Fruit fly (Drosophila melanogaster) whole organism, embryonic: ENCODE measurements around the gene Vps39.

ENCODE experiments used
- CG11247 ChIP-seq: fragments of 200-800 bp; sonication (Bioruptor generic); IDR thresholded peaks from 2 replicates; pipeline ENCODE4 v1.3.6; 2022; ENCODE audit warnings: missing biosample characterization, missing genetic modification characterization
- CG12155 ChIP-seq: fragments of 200-800 bp; sonication (Bioruptor generic); optimal IDR thresholded peaks from 3 replicates; lab custom pipeline; 2016; ENCODE audit warnings: missing biosample characterization, missing genetic modification characterization
- CG14014 ChIP-seq: fragments of 200-800 bp; sonication (Bioruptor generic); IDR thresholded peaks from 2 replicates; pipeline ENCODE4 v1.3.6; 2022; ENCODE audit warnings: missing biosample characterization, missing genetic modification characterization
- CG18476 ChIP-seq: fragments of 200-800 bp; sonication (Bioruptor generic); optimal IDR thresholded peaks from 2 replicates; lab custom pipeline; 2016; ENCODE audit warnings: missing biosample characterization, mild to moderate bottlenecking, missing genetic modification characterization
- CG18599 ChIP-seq: fragments of 200-800 bp; sonication (Bioruptor generic); optimal IDR thresholded peaks from 3 replicates; lab custom pipeline; 2017; ENCODE audit warnings: missing biosample characterization, missing genetic modification characterization, mild to moderate bottlenecking, moderate library complexity, missing genetic modification reagents
- CG30020 ChIP-seq: fragments of 200-800 bp; optimal IDR thresholded peaks from 2 replicates; lab custom pipeline; 2019; ENCODE audit warnings: missing biosample characterization, mild to moderate bottlenecking, missing genetic modification characterization, moderate library complexity
- CG4328 ChIP-seq: fragments of 200-800 bp; sonication (Bioruptor generic); optimal IDR thresholded peaks from 3 replicates; lab custom pipeline; 2017; ENCODE audit warnings: missing biosample characterization, missing genetic modification reagents, missing genetic modification characterization
- CG4404 ChIP-seq: fragments of 200-800 bp; sonication (Bioruptor generic); IDR thresholded peaks from 2 replicates; pipeline ENCODE4 v1.3.6; 2022; ENCODE audit warnings: missing biosample characterization, missing genetic modification characterization
- CG7987 ChIP-seq: fragments of 200-800 bp; sonication (Bioruptor generic); optimal IDR thresholded peaks from 2 replicates; lab custom pipeline; 2018; ENCODE audit warnings: missing biosample characterization, mild to moderate bottlenecking, missing genetic modification characterization, moderate library complexity
- CG8924 ChIP-seq: fragments of 200-800 bp; optimal IDR thresholded peaks from 3 replicates; lab custom pipeline; 2019; ENCODE audit warnings: missing biosample characterization, mild to moderate bottlenecking, missing genetic modification characterization, moderate library complexity
- CG9609 ChIP-seq: fragments of 200-800 bp; sonication (Bioruptor generic); optimal IDR thresholded peaks from 3 replicates; lab custom pipeline; 2016; ENCODE audit warnings: missing biosample characterization, missing genetic modification characterization
- Camta ChIP-seq: fragments of 200-800 bp; sonication (Bioruptor generic); optimal IDR thresholded peaks from 2 replicates; lab custom pipeline; 2016; ENCODE audit warnings: missing biosample characterization, missing genetic modification characterization
- CoRest ChIP-seq: fragments of 200-800 bp; sonication (Bioruptor generic); optimal IDR thresholded peaks from 3 replicates; lab custom pipeline; 2018; ENCODE audit warnings: missing biosample characterization, mild to moderate bottlenecking, missing genetic modification characterization, moderate library complexity
- Dad ChIP-seq: fragments of 200-800 bp; sonication (Bioruptor generic); optimal IDR thresholded peaks from 3 replicates; lab custom pipeline; 2016; ENCODE audit warnings: missing biosample characterization, missing genetic modification characterization
- Ets65A ChIP-seq: fragments of 200-800 bp; sonication (Bioruptor generic); peaks from one replicate; lab custom pipeline; 2016; ENCODE audit warnings: missing biosample characterization, missing genetic modification characterization
- Kr ChIP-seq: fragments of 200-800 bp; sonication (Bioruptor generic); optimal IDR thresholded peaks from 2 replicates; lab custom pipeline; 2017; ENCODE audit warnings: missing biosample characterization, mild to moderate bottlenecking, missing genetic modification characterization
- MBD-R2 ChIP-seq: fragments of 200-800 bp; sonication (Bioruptor generic); IDR thresholded peaks from 2 replicates; pipeline ENCODE4 v1.3.6; 2022; ENCODE audit warnings: missing biosample characterization, missing genetic modification characterization
- Med ChIP-seq: fragments of 200-800 bp; sonication (Bioruptor generic); peaks from one replicate; lab custom pipeline; 2016; ENCODE audit warnings: missing biosample characterization, missing genetic modification characterization, mild to moderate bottlenecking, inconsistent platforms, moderate library complexity
- Meics ChIP-seq: fragments of 200-800 bp; sonication (Bioruptor generic); optimal IDR thresholded peaks from 2 replicates; lab custom pipeline; 2017; ENCODE audit warnings: missing biosample characterization, mild to moderate bottlenecking, missing genetic modification characterization
- NfI ChIP-seq: fragments of 200-800 bp; sonication (Bioruptor generic); optimal IDR thresholded peaks from 3 replicates; lab custom pipeline; 2018; ENCODE audit warnings: missing biosample characterization, mild to moderate bottlenecking, missing genetic modification characterization, moderate library complexity
- PHDP ChIP-seq: fragments of 200-800 bp; sonication (Bioruptor generic); optimal IDR thresholded peaks from 3 replicates; lab custom pipeline; 2018; ENCODE audit warnings: missing biosample characterization, mild to moderate bottlenecking, missing genetic modification characterization, moderate library complexity
- Rfx ChIP-seq: fragments of 200-800 bp; sonication (Bioruptor generic); IDR thresholded peaks from 2 replicates; pipeline ENCODE4 v1.3.6; 2022; ENCODE audit warnings: missing biosample characterization, missing genetic modification characterization
- Rx ChIP-seq: fragments of 200-800 bp; sonication (Bioruptor generic); IDR thresholded peaks from 2 replicates; pipeline ENCODE4 v1.3.6; 2022; ENCODE audit warnings: missing biosample characterization, missing genetic modification characterization
- ap ChIP-seq: fragments of 200-800 bp; sonication (Bioruptor generic); IDR thresholded peaks from 2 replicates; pipeline ENCODE4 v1.3.6; 2022; ENCODE audit warnings: missing biosample characterization, missing genetic modification characterization
- bab2 ChIP-seq: fragments of 200-800 bp; sonication (Bioruptor generic); optimal IDR thresholded peaks from 2 replicates; lab custom pipeline; 2016; ENCODE audit warnings: missing biosample characterization, missing genetic modification characterization
- bowl ChIP-seq: fragments of 200-800 bp; sonication (Bioruptor generic); IDR thresholded peaks from 2 replicates; pipeline ENCODE4 v1.3.6; 2022; ENCODE audit warnings: missing biosample characterization, missing genetic modification characterization
- cato ChIP-seq: fragments of 200-800 bp; sonication (Bioruptor generic); optimal IDR thresholded peaks from 2 replicates; lab custom pipeline; 2016; ENCODE audit warnings: missing biosample characterization, missing genetic modification characterization, borderline replicate concordance
- cg ChIP-seq: fragments of 200-800 bp; sonication (Bioruptor generic); optimal IDR thresholded peaks from 3 replicates; lab custom pipeline; 2019; ENCODE audit warnings: missing biosample characterization, mild to moderate bottlenecking, missing genetic modification characterization, moderate library complexity
- dm ChIP-seq: fragments of 200-800 bp; sonication (Bioruptor generic); optimal IDR thresholded peaks from 3 replicates; lab custom pipeline; 2016; ENCODE audit warnings: missing biosample characterization, missing genetic modification characterization
- dmrt99B ChIP-seq: fragments of 200-800 bp; sonication (Bioruptor generic); optimal IDR thresholded peaks from 2 replicates; lab custom pipeline; 2018; ENCODE audit warnings: missing biosample characterization, mild to moderate bottlenecking, missing genetic modification characterization, moderate library complexity
- ems ChIP-seq: fragments of 200-800 bp; sonication (Bioruptor generic); optimal IDR thresholded peaks from 3 replicates; lab custom pipeline; 2016; ENCODE audit warnings: missing biosample characterization, missing genetic modification characterization
- eve ChIP-seq, 2 experiments: fragments of >200 bp; optimal IDR thresholded peaks; 2 replicates each; lab custom pipeline; 2017; ENCODE audit warnings: missing biosample characterization in 2 of 2, missing genetic modification characterization in 2 of 2
- gcm2 ChIP-seq: fragments of 200-800 bp; sonication (Bioruptor generic); optimal IDR thresholded peaks from 2 replicates; lab custom pipeline; 2016; ENCODE audit warnings: missing biosample characterization, missing genetic modification characterization
- gro ChIP-seq: fragments of 200-800 bp; sonication (Bioruptor generic); optimal IDR thresholded peaks from 2 replicates; lab custom pipeline; 2016; ENCODE audit warnings: missing biosample characterization, missing genetic modification characterization
- hkb ChIP-seq, 2 experiments: fragments of 200-800 bp in 1 of 2; fragments of >200 bp in 1 of 2; sonication (Bioruptor generic) in 1 of 2; IDR thresholded peaks in 1 of 2; optimal IDR thresholded peaks in 1 of 2; 2 replicates each; pipeline versions ENCODE4 v1.3.6 to Lab custom; 2017 to 2022; ENCODE audit warnings: missing biosample characterization in 1 of 2, missing genetic modification characterization in 1 of 2
- ken ChIP-seq: fragments of 200-800 bp; sonication (Bioruptor generic); IDR thresholded peaks from 3 replicates; pipeline ENCODE4 v1.3.6; 2022; ENCODE audit warnings: missing biosample characterization, missing genetic modification characterization
- lilli ChIP-seq: fragments of 200-800 bp; sonication (Bioruptor generic); optimal IDR thresholded peaks from 3 replicates; lab custom pipeline; 2016; ENCODE audit warnings: missing biosample characterization, missing genetic modification characterization
- pzg ChIP-seq: fragments of 200-800 bp; sonication (Bioruptor generic); optimal IDR thresholded peaks from 3 replicates; lab custom pipeline; 2018; ENCODE audit warnings: missing biosample characterization, mild to moderate bottlenecking, missing genetic modification characterization, moderate library complexity
- slbo ChIP-seq: fragments of 200-800 bp; sonication (Bioruptor generic); IDR thresholded peaks from 2 replicates; pipeline ENCODE4 v1.3.6; 2022; ENCODE audit warnings: missing biosample characterization, missing genetic modification characterization
- slou ChIP-seq: fragments of 200-800 bp; sonication (Bioruptor generic); optimal IDR thresholded peaks from 3 replicates; lab custom pipeline; 2016; ENCODE audit warnings: missing biosample characterization, missing genetic modification characterization
- sqz ChIP-seq: fragments of 200-800 bp; sonication (Bioruptor generic); optimal IDR thresholded peaks from 3 replicates; lab custom pipeline; 2018; ENCODE audit warnings: missing biosample characterization, mild to moderate bottlenecking, missing genetic modification characterization
- stwl ChIP-seq: fragments of 200-800 bp; sonication (Bioruptor generic); optimal IDR thresholded peaks from 3 replicates; lab custom pipeline; 2018; ENCODE audit warnings: missing biosample characterization, mild to moderate bottlenecking, missing genetic modification characterization, moderate library complexity
- tin ChIP-seq: fragments of 200-800 bp; sonication (Bioruptor generic); optimal IDR thresholded peaks from 3 replicates; lab custom pipeline; 2016; ENCODE audit warnings: missing biosample characterization, missing genetic modification characterization
- tna ChIP-seq: fragments of 200-800 bp; sonication (Bioruptor generic); IDR thresholded peaks from 2 replicates; pipeline ENCODE4 v1.3.6; 2022; ENCODE audit warnings: missing biosample characterization, missing genetic modification characterization; ENCODE audit not compliant: partially characterized antibody
- trem ChIP-seq: fragments of 200-800 bp; optimal IDR thresholded peaks from 3 replicates; lab custom pipeline; 2019; ENCODE audit warnings: missing biosample characterization, mild to moderate bottlenecking, missing genetic modification characterization, moderate library complexity
- unc-4 ChIP-seq: fragments of 200-800 bp; sonication (Bioruptor generic); IDR thresholded peaks from 2 replicates; pipeline ENCODE4 v1.3.6; 2022; ENCODE audit warnings: missing biosample characterization, missing genetic modification characterization; ENCODE audit not compliant: partially characterized antibody
- vvl ChIP-seq: fragments of 200-800 bp; sonication (Bioruptor generic); IDR thresholded peaks from 2 replicates; pipeline ENCODE4 v1.3.6; 2022; ENCODE audit warnings: missing biosample characterization, missing genetic modification characterization
- zen2 ChIP-seq: fragments of 200-800 bp; sonication (Bioruptor generic); IDR thresholded peaks from 3 replicates; pipeline ENCODE4 v1.3.6; 2022; ENCODE audit warnings: missing biosample characterization, missing genetic modification characterization; ENCODE audit not compliant: partially characterized antibody

Gene Vps39

dm6 chr3R:18274328-18275098, at the start of gene Vps39, which contains the start of gene eIF1A (continued):
- TF ChIP-seq CG8924 (tag; lab: Kevin White, UChicago) (peak; percentile 43), unc-4 (GFP tag; lab: Robert Waterston, UW) (peak; percentile 91), CG14014 (no peak), trem (tag; lab: Kevin White, UChicago) (peak; percentile 95), gro (GFP tag; lab: Kevin White, UChicago) (peak; percentile 43), cg (GFP tag; lab: Kevin White, UChicago) (no peak), vvl (GFP tag; lab: Robert Waterston, UW) (no peak), sqz (GFP tag; lab: Kevin White, UChicago) (no peak), eve (GFP tag; optimal IDR thresholded peaks at IDR 0.05; lab: Kevin White, UChicago) (no peak), CG4328 (no peak), tna (GFP tag; lab: Robert Waterston, UW) (peak; percentile 83), cato (GFP tag; lab: Kevin White, UChicago) (no peak), CG12155 (GFP tag; lab: Kevin White, UChicago) (peak; percentile 1), stwl (tag; lab: Kevin White, UChicago) (peak; percentile 60), Camta (GFP tag; lab: Kevin White, UChicago) (peak; percentile 31), zen2 (GFP tag; lab: Robert Waterston, UW) (peak; percentile 71; the same call in 1 of the 3 replicates), PHDP (tag; lab: Kevin White, UChicago) (peak; percentile 39), dm (GFP tag; lab: Kevin White, UChicago) (peak; percentile 76), dmrt99B (no peak), CG11247 (GFP tag; lab: Robert Waterston, UW) (no peak), ap (GFP tag; lab: Robert Waterston, UW) (no peak), slbo (GFP tag; lab: Robert Waterston, UW) (peak; percentile 56), CG30020 (tag; lab: Kevin White, UChicago) (peak; percentile 57), lilli (GFP tag; lab: Kevin White, UChicago) (peak; percentile 70), pzg (peak; percentile 82), bab2 (GFP tag; lab: Kevin White, UChicago) (peak; percentile 7), ems (peak; percentile 58), Dad (peak; percentile 12), tin (peak; percentile 31), slou (GFP tag; lab: Kevin White, UChicago) (peak; percentile 25), CoRest (tag; lab: Kevin White, UChicago) (peak; percentile 51), CG18476 (peak; percentile 13), Meics (GFP tag; lab: Kevin White, UChicago) (peak; percentile 38), MBD-R2 (GFP tag; lab: Robert Waterston, UW) (peak; percentile 69), Med (GFP tag; lab: Kevin White, UChicago) (peak; percentile 60)
- TF ChIP-seq, all 482 proteins: peak for 164

dm6 chr3R:18314824-18315690, 40.8 kb upstream of the Vps39 start:
- TF ChIP-seq CG4404 (no peak), Kr (no peak), CG7987 (GFP tag; lab: Kevin White, UChicago) (no peak), ken (GFP tag; lab: Robert Waterston, UW) (peak; percentile 39; the same call in 1 of the 3 replicates), CG18599 (GFP tag; lab: Kevin White, UChicago) (peak; percentile 44), Ets65A (peak; percentile 88), gcm2 (GFP tag; lab: Kevin White, UChicago) (no peak), hkb (optimal IDR thresholded peaks at IDR 0.05; lab: Kevin White, UChicago) (no peak), hkb (GFP tag; IDR thresholded peaks at IDR 0.05; lab: Robert Waterston, UW) (peak; percentile 66), NfI (peak; percentile 10), CG9609 (GFP tag; lab: Kevin White, UChicago) (peak; percentile 14), bowl (GFP tag; lab: Robert Waterston, UW) (no peak), Rfx (GFP tag; lab: Robert Waterston, UW) (peak; percentile 67), Rx (no peak), CoRest (tag; lab: Kevin White, UChicago) (peak; percentile 16), CG8924 (tag; lab: Kevin White, UChicago) (peak; percentile 18)
